Worm (Caenorhabditis elegans): ENCODE data around the gene fbxa-54.

ce11 chrIII:916897-917296, 39.2 kb upstream of the fbxa-54 start, which contains the start of gene idpp-13:
- TF ChIP-seq lin-15B (tag; optimal IDR thresholded peaks at IDR 0.05) (no peak), fos-1 (tag; optimal IDR thresholded peaks at IDR 0.05) (no peak), nhr-19 (GFP tag; conservative IDR thresholded peaks at IDR 0.05) (no peak), unc-130 (tag; optimal IDR thresholded peaks at IDR 0.05) (no peak), ceh-90 (tag; optimal IDR thresholded peaks at IDR 0.05) (no peak), blmp-1 (tag; optimal IDR thresholded peaks at IDR 0.05) (no peak), ztf-11 (tag; optimal IDR thresholded peaks at IDR 0.05) (no peak), ces-1 (GFP tag; optimal IDR thresholded peaks at IDR 0.05) (no peak), mdl-1 (tag; optimal IDR thresholded peaks at IDR 0.05) (no peak), lin-13 (GFP tag; optimal IDR thresholded peaks at IDR 0.05) (no peak)

Measured in whole organism, L1 larva.